Worm (Caenorhabditis elegans): ENCODE data around the gene osm-12.

osm-12 gene

ce11 chrIII:12218633-12219097 is 16.3 kb upstream of the osm-12 start, which contains the start of the genes gex-4 and gphr-1 (continued):
- TF ChIP-seq ceh-63 (GFP tag; optimal IDR thresholded peaks at IDR 0.05) (no peak), isw-1 (GFP tag; IDR thresholded peaks at IDR 0.05) (peak; percentile 63), skn-1 (tag; optimal IDR thresholded peaks at IDR 0.05) (peak; percentile 38), ceh-90 (tag; optimal IDR thresholded peaks at IDR 0.05) (peak; percentile 58), pqm-1 (tag; optimal IDR thresholded peaks at IDR 0.05) (no peak), unc-30 (tag; optimal IDR thresholded peaks at IDR 0.05) (no peak), alr-1 (tag; optimal IDR thresholded peaks at IDR 0.05; ENCODE audit: borderline replicate concordance) (no peak), hpl-2 (GFP tag; optimal IDR thresholded peaks at IDR 0.05) (no peak), mep-1 (tag; optimal IDR thresholded peaks at IDR 0.05) (peak; percentile 61), efl-3 (GFP tag; optimal IDR thresholded peaks at IDR 0.05) (no peak), swsn-7 (tag; optimal IDR thresholded peaks at IDR 0.05) (peak; percentile 57), fkh-10 (GFP tag; optimal IDR thresholded peaks at IDR 0.05) (no peak), mab-9 (GFP tag; IDR thresholded peaks at IDR 0.05) (no peak), blmp-1 (tag; optimal IDR thresholded peaks at IDR 0.05) (peak; percentile 9), tbx-2 (tag; optimal IDR thresholded peaks at IDR 0.05) (peak; percentile 62), C34B4.2 (tag; optimal IDR thresholded peaks at IDR 0.05) (no peak), unc-62 (GFP tag; optimal IDR thresholded peaks at IDR 0.05) (no peak), irx-1 (tag; optimal IDR thresholded peaks at IDR 0.05) (no peak), Y116A8C.19 (tag; optimal IDR thresholded peaks at IDR 0.05; ENCODE audit: borderline replicate concordance) (no peak), nhr-19 (GFP tag; conservative IDR thresholded peaks at IDR 0.05) (peak; percentile 38), unc-86 (tag; optimal IDR thresholded peaks at IDR 0.05) (peak; percentile 38), fkh-8 (tag; optimal IDR thresholded peaks at IDR 0.05) (peak; percentile 79), ceh-82 (tag; optimal IDR thresholded peaks at IDR 0.05) (peak in 1 of 3 experiments; percentile 31), jun-1 (tag; optimal IDR thresholded peaks at IDR 0.05) (no peak), egl-13 (tag; optimal IDR thresholded peaks at IDR 0.05) (peak; percentile 39), hlh-17 (GFP tag; optimal IDR thresholded peaks at IDR 0.05; ENCODE audit: borderline replicate concordance) (no peak), pax-3 (tag; optimal IDR thresholded peaks at IDR 0.05) (peak; percentile 70), mef-2 (tag; optimal IDR thresholded peaks at IDR 0.05) (no peak), ztf-4 (tag; optimal IDR thresholded peaks at IDR 0.05) (no peak), nhr-71 (tag; optimal IDR thresholded peaks at IDR 0.05) (no peak), ets-5 (GFP tag; IDR thresholded peaks at IDR 0.05) (no peak), lin-13 (GFP tag; optimal IDR thresholded peaks at IDR 0.05) (peak; percentile 54), sup-37 (GFP tag; optimal IDR thresholded peaks at IDR 0.05) (no peak), nhr-20 (tag; optimal IDR thresholded peaks at IDR 0.05) (peak; percentile 41), tlp-1 (tag; optimal IDR thresholded peaks at IDR 0.05) (no peak), nhr-90 (tag; optimal IDR thresholded peaks at IDR 0.05; ENCODE audit: poor library complexity) (no peak), ces-1 (GFP tag; optimal IDR thresholded peaks at IDR 0.05) (no peak), lin-14 (GFP tag; optimal IDR thresholded peaks at IDR 0.05) (no peak), nhr-47 (tag; optimal IDR thresholded peaks at IDR 0.05) (peak; percentile 73)

- TF ChIP-seq efl-1 (optimal IDR thresholded peaks at IDR 0.05): no peak
- TF ChIP-seq efl-1 (GFP tag; optimal IDR thresholded peaks at IDR 0.05 in 1 of 2): peak in 1 of 2 experiments; percentile 53
- TF ChIP-seq grh-1 (GFP tag; IDR thresholded peaks at IDR 0.05): no peak
- TF ChIP-seq C16A3.4 (tag; optimal IDR thresholded peaks at IDR 0.05): no peak
Measured at ce11 chrIII:12218078-12218477, 15.7 kb upstream of the osm-12 start.
